Worm (Caenorhabditis elegans) whole organism, young adult: ENCODE measurements around the gene srw-39.

ENCODE experiments used
- B0336.3 ChIP-seq: fragments of 200-800 bp; sonication (Bioruptor generic); IDR thresholded peaks from 2 replicates; pipeline ENCODE4 v1.3.6; 2022; ENCODE audit warnings: missing genetic modification characterization, missing compliant biosample characterization
- D2030.7 ChIP-seq: fragments of 200-800 bp; sonication (Bioruptor generic); IDR thresholded peaks from 2 replicates; pipeline ENCODE4 v1.3.6; 2022; ENCODE audit warnings: missing genetic modification reagents, missing genetic modification characterization, missing compliant biosample characterization
- F49E8.2 ChIP-seq: sonication (generic microtip); optimal IDR thresholded peaks from 3 replicates; lab custom pipeline; 2017; ENCODE audit warnings: missing genetic modification characterization, mild to moderate bottlenecking, missing compliant biosample characterization, antibody characterized with exemption, moderate library complexity; ENCODE audit not compliant: insufficient read depth
- F52B5.7 ChIP-seq: sonication (generic microtip); optimal IDR thresholded peaks from 2 replicates; lab custom pipeline; 2016; ENCODE audit warnings: mild to moderate bottlenecking, missing genetic modification characterization, missing compliant biosample characterization
- F57C9.4 ChIP-seq: sonication (generic microtip); optimal IDR thresholded peaks from 2 replicates; lab custom pipeline; 2017; ENCODE audit warnings: mild to moderate bottlenecking, missing genetic modification characterization, missing compliant biosample characterization
- Y53G8AR.9 ChIP-seq: fragments of 200-800 bp; sonication (Bioruptor generic); conservative IDR thresholded peaks from 2 replicates; pipeline ENCODE4 v1.3.6; 2022; ENCODE audit warnings: missing genetic modification reagents, missing genetic modification characterization, missing compliant biosample characterization
- Y79H2A.3 ChIP-seq: fragments of 200-800 bp; sonication (Bioruptor generic); conservative IDR thresholded peaks from 2 replicates; pipeline ENCODE4 v1.3.6; 2022; ENCODE audit warnings: missing genetic modification reagents, missing genetic modification characterization, missing compliant biosample characterization
- atf-7 ChIP-seq: sonication (generic microtip); optimal IDR thresholded peaks from 2 replicates; lab custom pipeline; 2017; ENCODE audit warnings: mild to moderate bottlenecking, missing genetic modification characterization, missing compliant biosample characterization
- attf-6 ChIP-seq: fragments of 200-800 bp; sonication (Bioruptor generic); IDR thresholded peaks from 2 replicates; pipeline ENCODE4 v1.3.6; 2022; ENCODE audit warnings: missing genetic modification reagents, missing genetic modification characterization, missing compliant biosample characterization
- bed-1 ChIP-seq: fragments of 200-800 bp; sonication (Bioruptor generic); IDR thresholded peaks from 2 replicates; pipeline ENCODE4 v1.3.6; 2022; ENCODE audit warnings: missing genetic modification reagents, missing genetic modification characterization, missing compliant biosample characterization
- ceh-100 ChIP-seq: fragments of 200-800 bp; sonication (Bioruptor generic); IDR thresholded peaks from 2 replicates; pipeline ENCODE4 v1.3.6; 2022; ENCODE audit warnings: missing genetic modification reagents, missing genetic modification characterization, missing compliant biosample characterization
- ceh-58 ChIP-seq: fragments of 200-800 bp; sonication (Bioruptor generic); IDR thresholded peaks from 2 replicates; pipeline ENCODE4 v1.3.6; 2022; ENCODE audit warnings: missing genetic modification characterization, missing compliant biosample characterization
- ceh-79 ChIP-seq: sonication (generic microtip); optimal IDR thresholded peaks from 2 replicates; lab custom pipeline; 2017; ENCODE audit warnings: mild to moderate bottlenecking, missing genetic modification characterization, missing compliant biosample characterization
- die-1 ChIP-seq: sonication (generic microtip); optimal IDR thresholded peaks from 2 replicates; lab custom pipeline; 2016; ENCODE audit warnings: missing genotype, mild to moderate bottlenecking, missing genetic modification characterization, missing compliant biosample characterization
- ekl-4 ChIP-seq: fragments of 200-800 bp; sonication (Bioruptor generic); IDR thresholded peaks from 2 replicates; pipeline ENCODE4 v1.3.6; 2022; ENCODE audit warnings: missing genetic modification reagents, missing genetic modification characterization, missing compliant biosample characterization
- gei-17 ChIP-seq: fragments of 200-800 bp; sonication (Bioruptor generic); optimal IDR thresholded peaks from 2 replicates; lab custom pipeline; 2018; ENCODE audit warnings: mild to moderate bottlenecking, missing genetic modification characterization, missing compliant biosample characterization
- hmg-1.2 ChIP-seq: fragments of 200-800 bp; sonication (Bioruptor generic); IDR thresholded peaks from 2 replicates; pipeline ENCODE4 v1.3.6; 2022; ENCODE audit warnings: missing genetic modification reagents, missing genetic modification characterization, missing compliant biosample characterization
- let-607 ChIP-seq, 2 experiments: fragments of 200-800 bp in 1 of 2; sonication (Bioruptor generic) in 1 of 2; sonication (generic microtip) in 1 of 2; optimal IDR thresholded peaks; 2 replicates each; lab custom pipeline; 2016 to 2018; ENCODE audit warnings: mild to moderate bottlenecking in 2 of 2, missing compliant biosample characterization in 2 of 2, missing genetic modification characterization in 2 of 2, moderate library complexity in 2 of 2, missing genotype in 1 of 2
- lin-26 ChIP-seq: fragments of 200-800 bp; sonication (Bioruptor generic); IDR thresholded peaks from 2 replicates; pipeline ENCODE4 v1.3.6; 2022; ENCODE audit warnings: missing genetic modification reagents, missing genetic modification characterization, missing compliant biosample characterization
- lin-40 ChIP-seq: sonication (generic microtip); optimal IDR thresholded peaks from 2 replicates; lab custom pipeline; 2016; ENCODE audit warnings: missing genetic modification characterization, mild to moderate bottlenecking, missing compliant biosample characterization, missing genotype, missing genetic modification reagents
- lir-1 ChIP-seq: fragments of 200-800 bp; sonication (Bioruptor generic); conservative IDR thresholded peaks from 2 replicates; pipeline ENCODE4 v1.3.6; 2022; ENCODE audit warnings: missing genetic modification reagents, missing genetic modification characterization, missing compliant biosample characterization
- lsl-1 ChIP-seq: fragments of 200-800 bp; sonication (Bioruptor generic); optimal IDR thresholded peaks from 2 replicates; lab custom pipeline; 2018; ENCODE audit warnings: mild to moderate bottlenecking, missing genetic modification characterization, moderate library complexity, missing compliant biosample characterization
- madf-10 ChIP-seq: sonication (generic microtip); optimal IDR thresholded peaks from 2 replicates; lab custom pipeline; 2016; ENCODE audit warnings: mild to moderate bottlenecking, missing genetic modification characterization, missing compliant biosample characterization
- madf-3 ChIP-seq: fragments of 200-800 bp; sonication (Bioruptor generic); IDR thresholded peaks from 2 replicates; pipeline ENCODE4 v1.3.6; 2022; ENCODE audit warnings: missing genetic modification reagents, missing genetic modification characterization, missing compliant biosample characterization
- madf-6 ChIP-seq: fragments of 200-800 bp; sonication (Bioruptor generic); IDR thresholded peaks from 2 replicates; pipeline ENCODE4 v1.3.6; 2022; ENCODE audit warnings: missing genetic modification reagents, missing genetic modification characterization, missing compliant biosample characterization
- madf-8 ChIP-seq: fragments of 200-800 bp; sonication (Bioruptor generic); conservative IDR thresholded peaks from 2 replicates; pipeline ENCODE4 v1.3.6; 2022; ENCODE audit warnings: missing genetic modification reagents, missing genetic modification characterization, missing compliant biosample characterization
- nfya-1 ChIP-seq: sonication (generic microtip); optimal IDR thresholded peaks from 2 replicates; lab custom pipeline; 2017; ENCODE audit warnings: antibody characterized with exemption, missing compliant biosample characterization, missing genetic modification characterization, borderline replicate concordance; ENCODE audit not compliant: insufficient read depth
- nhr-120 ChIP-seq: fragments of 200-800 bp; sonication (Bioruptor generic); IDR thresholded peaks from 2 replicates; pipeline ENCODE4 v1.3.6; 2022; ENCODE audit warnings: missing genetic modification characterization, missing compliant biosample characterization
- nhr-90 ChIP-seq: sonication (generic microtip); optimal IDR thresholded peaks from 2 replicates; lab custom pipeline; 2016; ENCODE audit warnings: missing genotype, mild to moderate bottlenecking, missing genetic modification characterization, missing compliant biosample characterization
- rcor-1 ChIP-seq: fragments of 200-800 bp; sonication (Bioruptor generic); IDR thresholded peaks from 2 replicates; pipeline ENCODE4 v1.3.6; 2022; ENCODE audit warnings: missing genetic modification reagents, missing genetic modification characterization, missing compliant biosample characterization
- rec-8 ChIP-seq, 2 experiments: sonication (generic microtip); optimal IDR thresholded peaks; 2 replicates each; lab custom pipeline; 2016; ENCODE audit warnings: mild to moderate bottlenecking in 2 of 2, missing genetic modification characterization in 2 of 2, missing genetic modification reagents in 2 of 2, missing genotype in 2 of 2, missing biosample characterization in 1 of 2, missing compliant biosample characterization in 1 of 2, moderate library complexity in 1 of 2
- sea-2 ChIP-seq: fragments of 200-800 bp; sonication (Bioruptor generic); IDR thresholded peaks from 2 replicates; pipeline ENCODE4 v1.3.6; 2022; ENCODE audit warnings: missing genetic modification characterization, missing compliant biosample characterization
- snpc-3.4 ChIP-seq: sonication (generic microtip); optimal IDR thresholded peaks from 2 replicates; lab custom pipeline; 2017; ENCODE audit warnings: missing genetic modification characterization, mild to moderate bottlenecking, missing compliant biosample characterization, antibody characterized with exemption, moderate library complexity, missing genotype, missing genetic modification reagents
- snpc-4 ChIP-seq, 5 experiments: fragments of 150-350 bp in 1 of 5; sonication (generic microtip) in 4 of 5; optimal IDR thresholded peaks; 2 replicates each; lab custom pipeline; 2014 to 2018; ENCODE audit warnings: missing genetic modification characterization in 5 of 5, missing biosample characterization in 3 of 5, antibody characterized with exemption in 2 of 5, mild to moderate bottlenecking in 2 of 5, missing compliant biosample characterization in 2 of 5, missing genotype in 2 of 5, moderate library complexity in 2 of 5, missing genetic modification reagents in 1 of 5
- sptf-2 ChIP-seq: fragments of 200-800 bp; sonication (Bioruptor generic); optimal IDR thresholded peaks from 2 replicates; lab custom pipeline; 2018; ENCODE audit warnings: mild to moderate bottlenecking, missing genetic modification characterization, missing compliant biosample characterization
- tlf-1 ChIP-seq: fragments of 200-800 bp; sonication (Bioruptor generic); optimal IDR thresholded peaks from 2 replicates; lab custom pipeline; 2018; ENCODE audit warnings: mild to moderate bottlenecking, missing genetic modification characterization, missing compliant biosample characterization
- xnd-1 ChIP-seq: sonication (generic microtip); optimal IDR thresholded peaks from 2 replicates; lab custom pipeline; 2016; ENCODE audit warnings: missing genotype, missing genetic modification reagents, missing genetic modification characterization, missing compliant biosample characterization
- zim-3 ChIP-seq: sonication (generic microtip); optimal IDR thresholded peaks from 2 replicates; lab custom pipeline; 2017; ENCODE audit warnings: mild to moderate bottlenecking, missing genetic modification characterization, moderate library complexity, missing compliant biosample characterization
- ztf-22 ChIP-seq: fragments of 200-800 bp; sonication (Bioruptor generic); optimal IDR thresholded peaks from 2 replicates; lab custom pipeline; 2018; ENCODE audit warnings: mild to moderate bottlenecking, missing genetic modification characterization, moderate library complexity, missing compliant biosample characterization
- ztf-25 ChIP-seq: fragments of 200-800 bp; sonication (Bioruptor generic); IDR thresholded peaks from 2 replicates; pipeline ENCODE4 v1.3.6; 2022; ENCODE audit warnings: missing genetic modification reagents, missing genetic modification characterization, missing compliant biosample characterization

The srw-39 gene

ce11 chrV:20182311-20182710, 10.5 kb upstream of the srw-39 start:
- TF ChIP-seq F52B5.7 (tag; lab: Kevin White, UChicago) (no peak), ceh-58 (GFP tag; lab: Robert Waterston, UW) (no peak), lsl-1 (no peak), sea-2 (GFP tag; lab: Robert Waterston, UW) (no peak), F49E8.2 (tag; lab: Kevin White, UChicago) (no peak), ceh-79 (tag; lab: Kevin White, UChicago) (no peak), Y79H2A.3 (GFP tag; lab: Robert Waterston, UW) (no peak), bed-1 (GFP tag; lab: Robert Waterston, UW) (no peak), gei-17 (GFP tag; lab: Kevin White, UChicago) (no peak)
- TF ChIP-seq, all 124 proteins: peak for 0

ce11 chrV:20180819-20181218, 9.0 kb upstream of the srw-39 start:
- TF ChIP-seq hmg-1.2 (GFP tag; lab: Robert Waterston, UW) (peak; percentile 96), D2030.7 (GFP tag; lab: Robert Waterston, UW) (peak; percentile 42; the same call in 1 of the 2 replicates), attf-6 (GFP tag; lab: Robert Waterston, UW) (peak; percentile 22; the same call in 1 of the 2 replicates)

ce11 chrV:20165808-20166207, 6.0 kb downstream of the srw-39 start:
- TF ChIP-seq rec-8 (tag; optimal IDR thresholded peaks at IDR 0.05; lab: Kevin White, UChicago) (no peak), Y53G8AR.9 (GFP tag; lab: Robert Waterston, UW) (no peak), sea-2 (GFP tag; lab: Robert Waterston, UW) (no peak), ztf-25 (GFP tag; lab: Robert Waterston, UW) (no peak), F57C9.4 (tag; lab: Kevin White, UChicago) (no peak), nhr-90 (tag; lab: Kevin White, UChicago) (no peak), let-607 (tag; optimal IDR thresholded peaks at IDR 0.05; lab: Kevin White, UChicago) (no peak), madf-10 (tag; lab: Kevin White, UChicago) (no peak), lir-1 (GFP tag; lab: Robert Waterston, UW) (no peak), die-1 (tag; lab: Kevin White, UChicago) (no peak), lin-26 (GFP tag; lab: Robert Waterston, UW) (no peak), ceh-100 (no peak), hmg-1.2 (GFP tag; lab: Robert Waterston, UW) (no peak), snpc-4 (GFP tag; optimal IDR thresholded peaks at IDR 0.05; lab: Kevin White, UChicago) (no peak), snpc-4 (tag; optimal IDR thresholded peaks at IDR 0.05; lab: Kevin White, UChicago) (no peak), ztf-22 (GFP tag; lab: Kevin White, UChicago) (no peak)

ce11 chrV:20164059-20164892, 7.6 kb downstream of the srw-39 start, which contains the start of gene F19B2.5:
F19B2.5 (minus strand) TSS chrV:20164165.
- TF ChIP-seq xnd-1, result no peak
- no peak for TF ChIP-seq madf-8
- TF ChIP-seq ceh-100, result no peak
- TF ChIP-seq B0336.3, result peak; percentile 81
- no peak for TF ChIP-seq die-1 (tag; lab: Kevin White, UChicago)
- TF ChIP-seq tlf-1 (GFP tag; lab: Kevin White, UChicago), result peak; percentile 66
- TF ChIP-seq atf-7 (tag; lab: Kevin White, UChicago), result peak; percentile 95
- TF ChIP-seq madf-3, result no peak
- TF ChIP-seq madf-6 (GFP tag; lab: Robert Waterston, UW), result no peak
- TF ChIP-seq ekl-4 (GFP tag; lab: Robert Waterston, UW), result 0 out of 2 replicates have a peak, but pooled peaks have one; percentile 47
- no peak for TF ChIP-seq sptf-2 (GFP tag; lab: Kevin White, UChicago)
- peak; percentile 56 for TF ChIP-seq zim-3 (tag; lab: Kevin White, UChicago)
- no peak for TF ChIP-seq nfya-1
- peak; percentile 70 for TF ChIP-seq madf-10 (tag; lab: Kevin White, UChicago)
- TF ChIP-seq nhr-120 (GFP tag; lab: Robert Waterston, UW), result no peak
- TF ChIP-seq snpc-3.4 (tag; lab: Kevin White, UChicago), result no peak
- no peak for TF ChIP-seq Y53G8AR.9 (GFP tag; lab: Robert Waterston, UW)
- TF ChIP-seq lin-40 (tag; lab: Kevin White, UChicago), result no peak
- no peak for TF ChIP-seq rcor-1 (GFP tag; lab: Robert Waterston, UW)
